Fruit fly (Drosophila melanogaster): Measurements from ENCODE around the gene htl.

- TF ChIP-seq Smox (GFP tag; optimal IDR thresholded peaks at IDR 0.05) (no peak), CG16779 (tag; optimal IDR thresholded peaks at IDR 0.05) (no peak)
Observed at dm6 chr3R:18050016-18050556, 2.7 kb downstream of the htl start.

All from whole organism, prepupa.